Worm (Caenorhabditis elegans) whole organism, L3 larva: ENCODE data around the gene F17E9.2.

ENCODE experiments used
- ama-1 ChIP-seq: fragments of 150-350 bp; optimal IDR thresholded peaks from 2 replicates; lab custom pipeline; 2018
- egl-27 ChIP-seq: sonication (generic microtip); optimal IDR thresholded peaks from 4 replicates; lab custom pipeline; 2017; ENCODE audit warnings: missing biosample characterization, missing genetic modification reagents, missing genetic modification characterization
- elt-2 ChIP-seq: sonication (generic microtip); optimal IDR thresholded peaks from 2 replicates; lab custom pipeline; 2016; ENCODE audit warnings: missing genetic modification reagents, mild to moderate bottlenecking, missing genetic modification characterization, missing compliant biosample characterization
- jun-1 ChIP-seq: fragments of 150-350 bp; optimal IDR thresholded peaks from 2 replicates; lab custom pipeline; 2014; ENCODE audit warnings: missing biosample characterization, missing genetic modification reagents, missing genetic modification characterization
- mml-1 ChIP-seq: fragments of 150-350 bp; sonication (generic microtip); optimal IDR thresholded peaks from 3 replicates; lab custom pipeline; 2014; ENCODE audit warnings: missing biosample characterization, missing genetic modification characterization
- nhr-12 ChIP-seq: fragments of 150-350 bp; optimal IDR thresholded peaks from 2 replicates; lab custom pipeline; 2014; ENCODE audit warnings: missing biosample characterization, missing genetic modification characterization
- tbx-2 ChIP-seq: sonication (generic microtip); optimal IDR thresholded peaks from 2 replicates; lab custom pipeline; 2016; ENCODE audit warnings: mild to moderate bottlenecking, missing genetic modification characterization, missing compliant biosample characterization
- unc-62 ChIP-seq: fragments of 150-350 bp; sonication (generic microtip); optimal IDR thresholded peaks from 4 replicates; lab custom pipeline; 2014; ENCODE audit warnings: missing biosample characterization, missing genetic modification reagents, missing genetic modification characterization

DNA sequence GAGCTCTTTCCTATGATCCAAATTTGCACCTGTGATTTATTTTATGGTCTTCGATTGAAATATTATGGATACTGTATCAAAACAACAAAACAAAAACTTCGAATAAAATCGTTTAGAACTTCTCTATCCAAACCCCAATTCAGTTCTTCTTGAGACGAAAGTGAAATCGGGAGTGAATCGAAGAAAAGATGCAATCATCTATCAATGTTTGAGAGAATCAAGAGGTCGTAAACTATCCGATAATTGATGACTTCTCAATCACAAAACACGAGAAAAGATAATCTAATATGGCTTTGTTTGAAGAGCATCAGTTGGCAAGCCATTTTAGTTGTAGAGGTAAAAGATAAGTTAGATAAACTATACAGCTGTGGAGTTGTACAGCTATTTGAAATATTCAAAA, 37.9 kb upstream of the F17E9.2 start:
- no peak for TF ChIP-seq egl-27 (tag; lab: Kevin White, UChicago)
- no peak for TF ChIP-seq elt-2 (tag; lab: Kevin White, UChicago)
- TF ChIP-seq unc-62 (GFP tag; lab: Kevin White, UChicago), result no peak
- TF ChIP-seq mml-1 (tag; lab: Kevin White, UChicago), result no peak
- TF ChIP-seq ama-1, result no peak
- TF ChIP-seq tbx-2 (tag; lab: Kevin White, UChicago), result no peak
- no peak for TF ChIP-seq jun-1 (tag; lab: Kevin White, UChicago)
- no peak for TF ChIP-seq nhr-12 (tag; lab: Kevin White, UChicago)
